Worm (Caenorhabditis elegans) whole organism, L2 larva: ENCODE data around the gene kin-18.

ENCODE experiments used
- aly-2 ChIP-seq: fragments of 150-350 bp; optimal IDR thresholded peaks from 2 replicates; lab custom pipeline; 2014; ENCODE audit warnings: missing biosample characterization, missing genetic modification characterization
- ceh-82 ChIP-seq: fragments of 150-350 bp; optimal IDR thresholded peaks from 2 replicates; lab custom pipeline; 2014; ENCODE audit warnings: missing biosample characterization, missing genetic modification characterization
- nhr-12 ChIP-seq: fragments of 150-350 bp; optimal IDR thresholded peaks from 2 replicates; lab custom pipeline; 2014; ENCODE audit warnings: missing biosample characterization, missing genetic modification characterization
- nhr-25 ChIP-seq: fragments of 150-350 bp; sonication (generic microtip); optimal IDR thresholded peaks from 3 replicates; lab custom pipeline; 2014; ENCODE audit warnings: missing biosample characterization, missing genetic modification characterization
- unc-62 ChIP-seq: fragments of 150-350 bp; optimal IDR thresholded peaks from 2 replicates; lab custom pipeline; 2014; ENCODE audit warnings: missing biosample characterization, missing genetic modification reagents, missing genetic modification characterization

ce11 chrIII:6145309-6145708 is 26.9 kb downstream of the kin-18 start:
- no peak for TF ChIP-seq nhr-12 (tag; lab: Kevin White, UChicago)
- no peak for TF ChIP-seq unc-62 (GFP tag; lab: Kevin White, UChicago)
- peak; percentile 75 for TF ChIP-seq nhr-25
- TF ChIP-seq aly-2 (tag; lab: Kevin White, UChicago) = no peak
- no peak for TF ChIP-seq ceh-82 (tag; lab: Kevin White, UChicago)
